Worm (Caenorhabditis elegans): Measurements from ENCODE around the gene ant-1.3.
A peak's percentile ranks its signal among the peaks of the same experiment; 100 is the strongest.

DNA sequence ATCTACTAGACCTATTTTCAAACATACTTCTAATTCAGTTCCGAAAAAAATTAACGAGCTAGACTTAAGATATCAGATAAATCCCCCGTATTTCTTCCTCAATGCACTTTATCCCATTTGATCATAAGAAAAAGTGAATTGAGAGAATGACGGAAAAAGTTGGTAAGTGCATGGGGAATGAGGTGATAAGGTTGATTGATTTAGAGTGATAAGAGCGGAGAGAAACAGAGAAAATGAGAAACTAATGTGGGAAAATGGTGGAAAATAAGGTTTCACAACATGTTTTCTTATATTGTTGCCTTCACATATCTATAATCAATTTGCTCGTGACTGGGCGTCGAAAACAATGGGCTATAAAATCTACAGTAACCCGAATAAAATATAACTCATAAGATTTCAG, 26.6 kb upstream of the ant-1.3 start:
- TF ChIP-seq fkh-10 (GFP tag; optimal IDR thresholded peaks at IDR 0.05) (no peak), jun-1 (tag; optimal IDR thresholded peaks at IDR 0.05) (no peak), elt-2 (tag; optimal IDR thresholded peaks at IDR 0.05) (peak; percentile 75), nhr-237 (tag; optimal IDR thresholded peaks at IDR 0.05) (no peak)

All from whole organism, L3 larva.